Worm (Caenorhabditis elegans) whole organism, mixed stage, embryonic: Measurements from ENCODE around the gene twk-25.

Source experiments
- bed-3 ChIP-seq: fragments of 200-800 bp; sonication (Bioruptor generic); optimal IDR thresholded peaks from 3 replicates; lab custom pipeline; 2018; ENCODE audit warnings: mild to moderate bottlenecking, missing genetic modification characterization, moderate library complexity, missing compliant biosample characterization
- ceh-39 ChIP-seq: fragments of 150-350 bp; optimal IDR thresholded peaks from 2 replicates; lab custom pipeline; 2014; ENCODE audit warnings: missing biosample characterization, missing genetic modification characterization
- ceh-43 ChIP-seq: fragments of 200-800 bp; sonication (Bioruptor generic); optimal IDR thresholded peaks from 2 replicates; lab custom pipeline; 2018; ENCODE audit warnings: mild to moderate bottlenecking, missing genetic modification characterization, moderate library complexity, missing compliant biosample characterization
- ceh-83 ChIP-seq: fragments of 200-800 bp; sonication (Bioruptor generic); optimal IDR thresholded peaks from 2 replicates; lab custom pipeline; 2018; ENCODE audit warnings: mild to moderate bottlenecking, missing genetic modification characterization, missing compliant biosample characterization
- ces-1 ChIP-seq: fragments of 150-350 bp; optimal IDR thresholded peaks from 2 replicates; lab custom pipeline; 2014; ENCODE audit warnings: missing biosample characterization, missing genetic modification reagents, missing genetic modification characterization
- cnd-1 ChIP-seq: fragments of 200-800 bp; sonication (Bioruptor generic); optimal IDR thresholded peaks from 2 replicates; lab custom pipeline; 2018; ENCODE audit warnings: mild to moderate bottlenecking, missing genetic modification characterization, missing compliant biosample characterization
- elt-1 ChIP-seq: sonication (generic microtip); optimal IDR thresholded peaks from 2 replicates; lab custom pipeline; 2017; ENCODE audit warnings: missing genetic modification characterization, mild to moderate bottlenecking, missing compliant biosample characterization, antibody characterized with exemption, moderate library complexity, borderline replicate concordance; ENCODE audit not compliant: insufficient read depth
- flh-1 ChIP-seq: fragments of 200-800 bp; sonication (Bioruptor generic); optimal IDR thresholded peaks from 2 replicates; lab custom pipeline; 2018; ENCODE audit warnings: mild to moderate bottlenecking, missing genetic modification characterization, moderate library complexity, missing compliant biosample characterization
- ham-2 ChIP-seq: fragments of 200-800 bp; sonication (Bioruptor generic); optimal IDR thresholded peaks from 2 replicates; lab custom pipeline; 2018; ENCODE audit warnings: mild to moderate bottlenecking, missing genetic modification characterization, missing compliant biosample characterization
- hlh-1 ChIP-seq: fragments of 150-350 bp; optimal IDR thresholded peaks from 2 replicates; lab custom pipeline; 2014; ENCODE audit warnings: missing biosample characterization, missing genetic modification reagents, missing genetic modification characterization
- lin-13 ChIP-seq: fragments of 150-350 bp; optimal IDR thresholded peaks from 2 replicates; lab custom pipeline; 2014; ENCODE audit warnings: missing biosample characterization, missing genetic modification characterization
- lin-32 ChIP-seq: fragments of 200-800 bp; sonication (Bioruptor generic); optimal IDR thresholded peaks from 2 replicates; lab custom pipeline; 2018; ENCODE audit warnings: mild to moderate bottlenecking, missing genetic modification characterization, missing compliant biosample characterization
- lsy-2 ChIP-seq: fragments of 150-350 bp; optimal IDR thresholded peaks from 2 replicates; lab custom pipeline; 2014; ENCODE audit warnings: missing biosample characterization, missing genetic modification characterization
- mab-5 ChIP-seq: fragments of 150-350 bp; optimal IDR thresholded peaks from 2 replicates; lab custom pipeline; 2014; ENCODE audit warnings: missing biosample characterization, missing genetic modification characterization
- mep-1 ChIP-seq: fragments of 150-350 bp; optimal IDR thresholded peaks from 2 replicates; lab custom pipeline; 2017; ENCODE audit warnings: missing biosample characterization, missing genetic modification reagents, missing genetic modification characterization, inconsistent platforms
- mls-2 ChIP-seq: sonication (generic microtip); optimal IDR thresholded peaks from 2 replicates; lab custom pipeline; 2016; ENCODE audit warnings: mild to moderate bottlenecking, missing genetic modification characterization, moderate library complexity, missing compliant biosample characterization
- nhr-12 ChIP-seq: fragments of 150-350 bp; optimal IDR thresholded peaks from 2 replicates; lab custom pipeline; 2014; ENCODE audit warnings: missing biosample characterization, missing genetic modification characterization
- nhr-2 ChIP-seq: fragments of 150-350 bp; optimal IDR thresholded peaks from 2 replicates; lab custom pipeline; 2014; ENCODE audit warnings: missing biosample characterization, missing genetic modification characterization
- nhr-237 ChIP-seq: fragments of 150-350 bp; optimal IDR thresholded peaks from 2 replicates; lab custom pipeline; 2014; ENCODE audit warnings: missing biosample characterization, missing genetic modification characterization
- nhr-28 ChIP-seq: fragments of 150-350 bp; optimal IDR thresholded peaks from 2 replicates; lab custom pipeline; 2014; ENCODE audit warnings: missing biosample characterization, missing genetic modification characterization
- nhr-76 ChIP-seq: sonication (generic microtip); optimal IDR thresholded peaks from 2 replicates; lab custom pipeline; 2017; ENCODE audit warnings: missing biosample characterization, missing genetic modification characterization
- sem-2 ChIP-seq: fragments of 200-800 bp; sonication (Bioruptor generic); optimal IDR thresholded peaks from 2 replicates; lab custom pipeline; 2018; ENCODE audit warnings: mild to moderate bottlenecking, missing genetic modification characterization, missing compliant biosample characterization
- snpc-4 ChIP-seq: fragments of 150-350 bp; optimal IDR thresholded peaks from 2 replicates; lab custom pipeline; 2014; ENCODE audit warnings: missing biosample characterization, missing genetic modification characterization
- unc-120 ChIP-seq: sonication (generic microtip); optimal IDR thresholded peaks from 2 replicates; lab custom pipeline; 2017; ENCODE audit warnings: missing genetic modification characterization, missing compliant biosample characterization; ENCODE audit not compliant: poor library complexity, severe bottlenecking
- unc-62 ChIP-seq: fragments of 150-350 bp; optimal IDR thresholded peaks from 2 replicates; lab custom pipeline; 2014; ENCODE audit warnings: missing biosample characterization, missing genetic modification reagents, missing genetic modification characterization
- zip-8 ChIP-seq: fragments of 150-350 bp; optimal IDR thresholded peaks from 2 replicates; lab custom pipeline; 2014; ENCODE audit warnings: missing biosample characterization, missing genetic modification characterization
- ztf-11 ChIP-seq: fragments of 150-350 bp; optimal IDR thresholded peaks from 2 replicates; lab custom pipeline; 2014; ENCODE audit warnings: missing biosample characterization, missing genetic modification characterization

twk-25 gene

ce11 chrIV:11475080-11475479 is 29.4 kb upstream of the twk-25 start:
- no peak for TF ChIP-seq mab-5 (tag; lab: Kevin White, UChicago)

- TF ChIP-seq bed-3 (GFP tag; lab: Kevin White, UChicago), result no peak
- no peak for TF ChIP-seq mep-1 (tag; lab: Kevin White, UChicago)
- no peak for TF ChIP-seq ztf-11 (tag; lab: Kevin White, UChicago)
- TF ChIP-seq unc-120 (tag; lab: Kevin White, UChicago), result no peak
- TF ChIP-seq ham-2, result no peak
- no peak for TF ChIP-seq ces-1 (GFP tag; lab: Kevin White, UChicago)
- no peak for TF ChIP-seq elt-1 (tag; lab: Kevin White, UChicago)
- TF ChIP-seq mab-5 (tag; lab: Kevin White, UChicago), result no peak
- TF ChIP-seq unc-62 (GFP tag; lab: Kevin White, UChicago), result no peak
- no peak for TF ChIP-seq sem-2 (GFP tag; lab: Kevin White, UChicago)
- TF ChIP-seq nhr-76 (tag; lab: Kevin White, UChicago), result no peak
- TF ChIP-seq snpc-4 (tag; lab: Kevin White, UChicago), result no peak
- no peak for TF ChIP-seq nhr-2 (tag; lab: Kevin White, UChicago)
- no peak for TF ChIP-seq zip-8 (tag; lab: Kevin White, UChicago)
- TF ChIP-seq lin-13 (tag; lab: Kevin White, UChicago), result no peak
- TF ChIP-seq ceh-43 (GFP tag; lab: Kevin White, UChicago), result no peak
- TF ChIP-seq nhr-12 (tag; lab: Kevin White, UChicago), result no peak
- no peak for TF ChIP-seq mls-2 (tag; lab: Kevin White, UChicago)
- TF ChIP-seq, all 35 proteins: peak for 0
These were observed 25.4 kb upstream of the twk-25 start, which contains the start of gene catp-8 for ce11 chrIV:11479095-11479494. Gene catp-8 (minus strand): TSS chrIV:11479251.

ce11 chrIV:11480027-11480896 is 24.3 kb upstream of the twk-25 start, which contains the start of the genes mbf-1 and nse-4:
Gene mbf-1 (minus strand): TSS chrIV:11480369.
Gene nse-4 (plus strand): TSS chrIV:11480846.
- TF ChIP-seq ceh-83 (GFP tag; lab: Kevin White, UChicago) (no peak), ces-1 (GFP tag; lab: Kevin White, UChicago) (peak; percentile 49), nhr-76 (tag; lab: Kevin White, UChicago) (no peak), mep-1 (tag; lab: Kevin White, UChicago) (peak; percentile 75), mls-2 (tag; lab: Kevin White, UChicago) (peak; percentile 11), unc-62 (GFP tag; lab: Kevin White, UChicago) (no peak), mab-5 (tag; lab: Kevin White, UChicago) (peak; percentile 72), lsy-2 (tag; lab: Kevin White, UChicago) (peak; percentile 55), hlh-1 (tag; lab: Kevin White, UChicago) (no peak), nhr-237 (tag; lab: Kevin White, UChicago) (peak; percentile 34), cnd-1 (no peak), lin-13 (tag; lab: Kevin White, UChicago) (peak; percentile 45)
- TF ChIP-seq, all 35 proteins: peak for 7

ce11 chrIV:11486859-11487258 is 17.7 kb upstream of the twk-25 start:
- TF ChIP-seq nhr-28 (tag; lab: Kevin White, UChicago) (no peak), nhr-237 (tag; lab: Kevin White, UChicago) (no peak), ztf-11 (tag; lab: Kevin White, UChicago) (no peak), lin-32 (GFP tag; lab: Kevin White, UChicago) (no peak), ceh-39 (tag; lab: Kevin White, UChicago) (no peak), ceh-43 (GFP tag; lab: Kevin White, UChicago) (no peak), flh-1 (GFP tag; lab: Kevin White, UChicago) (no peak), nhr-12 (tag; lab: Kevin White, UChicago) (no peak), mls-2 (tag; lab: Kevin White, UChicago) (no peak), unc-62 (GFP tag; lab: Kevin White, UChicago) (no peak), snpc-4 (tag; lab: Kevin White, UChicago) (no peak), cnd-1 (no peak), hlh-1 (tag; lab: Kevin White, UChicago) (no peak), lin-13 (tag; lab: Kevin White, UChicago) (no peak)
